Fruit fly (Drosophila melanogaster): ENCODE data around the gene Mur29B.

Gene Mur29B

DNA sequence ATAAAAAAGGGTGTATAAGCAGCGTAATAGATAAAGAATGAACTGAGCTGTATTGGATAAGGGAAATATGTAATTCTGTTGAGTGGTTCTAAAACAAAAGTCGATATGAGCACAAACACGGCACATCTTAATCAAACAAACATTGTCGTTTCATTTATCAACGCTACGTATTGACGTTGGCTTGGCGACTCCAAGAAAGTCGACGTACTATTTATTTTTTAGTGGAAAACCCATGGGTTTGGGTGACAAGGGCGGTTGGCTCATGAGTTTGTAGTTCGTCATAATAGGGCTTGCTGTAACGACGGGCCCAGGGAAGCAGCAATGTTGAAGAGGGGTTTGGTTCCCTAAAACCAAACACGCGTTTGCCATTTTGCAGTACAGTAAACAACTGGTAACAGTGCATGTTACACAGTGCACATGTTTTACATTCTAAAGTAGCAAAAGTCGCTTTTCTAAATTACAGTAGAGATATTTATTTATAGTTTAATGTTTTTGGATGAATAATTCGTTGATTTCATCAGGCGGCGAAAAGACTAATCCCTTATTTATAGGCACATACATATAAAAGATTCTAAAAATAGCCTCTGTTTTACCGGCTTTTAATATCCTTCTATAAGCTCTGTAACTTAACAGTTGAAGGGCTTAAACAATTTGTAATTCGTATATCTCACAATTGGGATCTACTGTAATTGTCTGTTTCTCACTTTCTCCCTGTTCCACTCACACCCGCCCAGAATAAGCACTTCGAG is 9.4 kb downstream of the Mur29B start (continued):
- no peak for TF ChIP-seq ranshi (GFP tag; IDR thresholded peaks at IDR 0.05)
- TF ChIP-seq sc (optimal IDR thresholded peaks at IDR 0.05): no peak
- TF ChIP-seq sc (GFP tag; optimal IDR thresholded peaks at IDR 0.05): no peak
- TF ChIP-seq CG18476 (GFP tag; optimal IDR thresholded peaks at IDR 0.05): no peak
- no peak for TF ChIP-seq CG9215 (GFP tag; IDR thresholded peaks at IDR 0.05)
- TF ChIP-seq HHEX (GFP tag; optimal IDR thresholded peaks at IDR 0.05): no peak
- TF ChIP-seq CG2889 (GFP tag; IDR thresholded peaks at IDR 0.05): no peak
- TF ChIP-seq Hsf (GFP tag; optimal IDR thresholded peaks at IDR 0.05): peak; percentile 21
- TF ChIP-seq nau (GFP tag; optimal IDR thresholded peaks at IDR 0.05): no peak
- peak; percentile 2 for TF ChIP-seq CG7987 (GFP tag; optimal IDR thresholded peaks at IDR 0.05)
- peak; percentile 23 for TF ChIP-seq Xbp1 (GFP tag; optimal IDR thresholded peaks at IDR 0.05)
- TF ChIP-seq phol (tag; optimal IDR thresholded peaks at IDR 0.05): peak; percentile 40
- no peak for TF ChIP-seq ERR (GFP tag; optimal IDR thresholded peaks at IDR 0.05)
- TF ChIP-seq CG3995 (GFP tag; optimal IDR thresholded peaks at IDR 0.05): no peak
- no peak for TF ChIP-seq CG2129 (GFP tag; IDR thresholded peaks at IDR 0.05; ENCODE audit: partially characterized antibody)
- no peak for TF ChIP-seq schlank (tag; optimal IDR thresholded peaks at IDR 0.05)
- TF ChIP-seq CG7745 (tag; optimal IDR thresholded peaks at IDR 0.05): no peak
- TF ChIP-seq Spps (tag; optimal IDR thresholded peaks at IDR 0.05): no peak
- no peak for TF ChIP-seq CG42726 (GFP tag; IDR thresholded peaks at IDR 0.05; ENCODE audit: partially characterized antibody)
- no peak for TF ChIP-seq CG3065 (GFP tag; optimal IDR thresholded peaks at IDR 0.05)
- TF ChIP-seq Side (GFP tag; optimal IDR thresholded peaks at IDR 0.05): no peak
- no peak for TF ChIP-seq gt (GFP tag; IDR thresholded peaks at IDR 0.05)
- TF ChIP-seq CG32532 (GFP tag; IDR thresholded peaks at IDR 0.05): peak; percentile 28; the same call in 1 of the 2 replicates
- no peak for TF ChIP-seq CG8944 (GFP tag; optimal IDR thresholded peaks at IDR 0.05)
- no peak for TF ChIP-seq chif (GFP tag; optimal IDR thresholded peaks at IDR 0.05)
- no peak for TF ChIP-seq bsh (GFP tag; optimal IDR thresholded peaks at IDR 0.05)
- TF ChIP-seq Hr3 (GFP tag; optimal IDR thresholded peaks at IDR 0.05): no peak
- TF ChIP-seq crc (GFP tag; optimal IDR thresholded peaks at IDR 0.05): peak; percentile 4
- peak; percentile 16 for TF ChIP-seq CG10209 (GFP tag; optimal IDR thresholded peaks at IDR 0.05)
- TF ChIP-seq CG30020 (tag; optimal IDR thresholded peaks at IDR 0.05): no peak
- no peak for TF ChIP-seq tll (GFP tag; optimal IDR thresholded peaks at IDR 0.05)
- TF ChIP-seq Dek (tag; optimal IDR thresholded peaks at IDR 0.05): no peak
- peak; percentile 7 for TF ChIP-seq CG14710 (tag; optimal IDR thresholded peaks at IDR 0.05)
- TF ChIP-seq sr (GFP tag; IDR thresholded peaks at IDR 0.05): no peak
- no peak for TF ChIP-seq CG33213 (GFP tag; optimal IDR thresholded peaks at IDR 0.05)
- TF ChIP-seq CG11696 (GFP tag; IDR thresholded peaks at IDR 0.05): no peak
- TF ChIP-seq Hr51 (GFP tag; optimal IDR thresholded peaks at IDR 0.05): peak in 1 of 2 experiments; percentile 7
- no peak for TF ChIP-seq mirr (GFP tag; optimal IDR thresholded peaks at IDR 0.05)
- no peak for TF ChIP-seq gsb (GFP tag; IDR thresholded peaks at IDR 0.05)
- TF ChIP-seq NK7.1 (GFP tag; optimal IDR thresholded peaks at IDR 0.05): no peak
- no peak for TF ChIP-seq tap (tag; optimal IDR thresholded peaks at IDR 0.05)
- no peak for TF ChIP-seq fd3F (GFP tag; optimal IDR thresholded peaks at IDR 0.05)
- no peak for TF ChIP-seq CG10462 (GFP tag; optimal IDR thresholded peaks at IDR 0.05)
- no peak for TF ChIP-seq gsb-n (tag; optimal IDR thresholded peaks at IDR 0.05)
- TF ChIP-seq CG9727 (GFP tag; optimal IDR thresholded peaks at IDR 0.05): peak; percentile 45
- no peak for TF ChIP-seq CG1529 (GFP tag; optimal IDR thresholded peaks at IDR 0.05)
- TF ChIP-seq Fer2 (tag; optimal IDR thresholded peaks at IDR 0.05): no peak
- TF ChIP-seq CG4282 (GFP tag; optimal IDR thresholded peaks at IDR 0.05): no peak
- TF ChIP-seq Sry-β (GFP tag; optimal IDR thresholded peaks at IDR 0.05): no peak
